Worm (Caenorhabditis elegans): ENCODE results near the gene mec-9.

The mec-9 gene

ce11 chrV:9871339-9871738, 43.6 kb downstream of the mec-9 start, which contains the start of gene srab-18:
Gene srab-18 (minus strand): TSS chrV:9871439.
- no peak for TF ChIP-seq unc-62 (GFP tag; optimal IDR thresholded peaks at IDR 0.05)

DNA sequence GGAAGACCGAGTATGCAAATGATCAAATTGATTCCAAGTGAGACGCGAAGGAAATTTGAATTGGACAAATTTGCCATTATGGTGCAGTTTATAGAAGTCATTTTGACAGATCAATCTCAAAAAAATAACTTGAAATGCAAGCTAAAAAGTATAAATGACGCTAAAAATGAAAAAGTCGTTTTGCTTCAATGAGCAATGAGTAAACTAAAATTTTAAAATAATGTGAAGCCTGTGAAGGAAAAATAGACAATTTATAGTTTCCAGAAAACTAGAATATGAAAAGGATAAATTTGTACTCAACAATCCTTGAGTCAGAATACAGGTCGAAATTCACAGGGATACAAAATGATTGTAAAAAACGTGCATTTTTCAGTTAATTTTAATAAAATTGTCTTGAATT, 46.6 kb downstream of the mec-9 start, which contains the start of gene srab-17:
srab-17 (minus strand) TSS at position 101 of the 400 bp plus-strand sequence.
- no peak for TF ChIP-seq unc-62 (GFP tag; optimal IDR thresholded peaks at IDR 0.05)

DNA sequence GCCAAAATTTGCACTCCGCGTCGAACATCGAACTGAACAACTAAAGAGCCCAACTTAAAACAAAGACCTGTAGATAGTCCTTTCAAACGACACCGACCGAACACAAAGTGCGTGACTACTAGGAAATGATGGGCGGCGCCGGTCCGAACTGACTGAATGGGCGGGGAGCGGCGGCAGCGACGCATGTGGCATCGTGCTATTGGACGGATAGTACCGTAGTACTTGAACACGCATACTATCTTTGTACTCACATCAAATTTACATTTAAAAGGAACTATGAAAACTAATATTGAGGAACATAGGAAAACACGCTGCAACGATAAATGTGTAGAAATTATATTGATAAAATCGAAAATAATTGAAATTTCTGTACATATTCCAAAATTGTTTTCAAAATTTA, 54.6 kb downstream of the mec-9 start:
- no peak for TF ChIP-seq unc-62 (GFP tag; optimal IDR thresholded peaks at IDR 0.05)

DNA sequence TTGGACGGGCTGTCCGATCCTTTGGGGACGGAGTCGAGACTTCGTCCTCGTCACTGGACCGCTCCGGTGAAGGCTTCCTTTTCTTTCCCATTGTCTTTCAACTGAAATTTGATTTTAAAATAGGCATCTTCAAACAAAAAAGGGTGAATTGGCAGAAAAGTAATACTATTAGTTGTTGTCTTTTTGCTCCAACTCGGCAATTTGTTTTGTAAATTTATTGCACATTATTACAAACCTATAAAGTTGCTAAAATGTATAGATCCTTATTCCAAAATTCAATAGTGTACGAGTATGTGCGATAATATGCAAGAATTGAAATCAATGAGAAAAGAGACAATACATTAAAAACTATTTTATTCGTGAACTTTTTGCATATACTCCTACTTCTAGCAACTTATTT, 55.1 kb downstream of the mec-9 start, which contains the start of gene lsy-12:
lsy-12 (minus strand) TSS at position 101 of the 400 bp plus-strand sequence.
- TF ChIP-seq unc-62 (GFP tag; optimal IDR thresholded peaks at IDR 0.05), result no peak
